Worm (Caenorhabditis elegans) whole organism, L3 larva: Measurements from ENCODE around the gene C09B9.1.
A peak's percentile ranks its signal among the peaks of the same experiment; 100 is the strongest.

Source experiments
- R02D3.7 ChIP-seq: fragments of 150-350 bp; optimal IDR thresholded peaks from 2 replicates; lab custom pipeline; 2014; ENCODE audit warnings: missing biosample characterization, missing genetic modification characterization
- ZK546.5 ChIP-seq: sonication (generic microtip); optimal IDR thresholded peaks from 2 replicates; lab custom pipeline; 2017; ENCODE audit warnings: missing biosample characterization, missing genetic modification characterization
- ceh-16 ChIP-seq: sonication (generic microtip); optimal IDR thresholded peaks from 2 replicates; lab custom pipeline; 2017; ENCODE audit warnings: missing biosample characterization, missing genetic modification characterization
- ceh-82 ChIP-seq: fragments of 150-350 bp; optimal IDR thresholded peaks from 2 replicates; lab custom pipeline; 2014; ENCODE audit warnings: missing biosample characterization, missing genetic modification characterization
- egl-27 ChIP-seq: sonication (generic microtip); optimal IDR thresholded peaks from 4 replicates; lab custom pipeline; 2017; ENCODE audit warnings: missing biosample characterization, missing genetic modification reagents, missing genetic modification characterization
- fkh-2 ChIP-seq: fragments of 150-350 bp; optimal IDR thresholded peaks from 2 replicates; lab custom pipeline; 2014; ENCODE audit warnings: missing biosample characterization, missing genetic modification reagents, missing genetic modification characterization
- lin-39 ChIP-seq: fragments of 150-350 bp; optimal IDR thresholded peaks from 2 replicates; lab custom pipeline; 2018; ENCODE audit warnings: missing biosample characterization, missing genetic modification reagents, missing genetic modification characterization
- nfya-1 ChIP-seq: sonication (generic microtip); optimal IDR thresholded peaks from 2 replicates; lab custom pipeline; 2017; ENCODE audit warnings: missing genetic modification characterization, mild to moderate bottlenecking, missing compliant biosample characterization, antibody characterized with exemption, moderate library complexity; ENCODE audit not compliant: insufficient read depth
- nhr-11 ChIP-seq: fragments of 150-350 bp; optimal IDR thresholded peaks from 2 replicates; lab custom pipeline; 2014; ENCODE audit warnings: missing biosample characterization, missing genetic modification characterization
- nhr-237 ChIP-seq: fragments of 150-350 bp; optimal IDR thresholded peaks from 2 replicates; lab custom pipeline; 2014; ENCODE audit warnings: missing biosample characterization, missing genetic modification characterization
- pqm-1 ChIP-seq: fragments of 150-350 bp; optimal IDR thresholded peaks from 2 replicates; lab custom pipeline; 2017; ENCODE audit warnings: missing biosample characterization, missing genetic modification characterization, inconsistent platforms
- sea-2 ChIP-seq: fragments of 150-350 bp; sonication (generic microtip); optimal IDR thresholded peaks from 4 replicates; lab custom pipeline; 2014; ENCODE audit warnings: missing biosample characterization, missing genetic modification reagents, missing genetic modification characterization
- tbx-2 ChIP-seq: sonication (generic microtip); optimal IDR thresholded peaks from 2 replicates; lab custom pipeline; 2016; ENCODE audit warnings: mild to moderate bottlenecking, missing genetic modification characterization, missing compliant biosample characterization
- unc-62 ChIP-seq: fragments of 150-350 bp; sonication (generic microtip); optimal IDR thresholded peaks from 4 replicates; lab custom pipeline; 2014; ENCODE audit warnings: missing biosample characterization, missing genetic modification reagents, missing genetic modification characterization

- TF ChIP-seq ceh-82 (no peak), tbx-2 (tag; lab: Kevin White, UChicago) (no peak), ZK546.5 (no peak), unc-62 (GFP tag; lab: Kevin White, UChicago) (no peak), nhr-237 (tag; lab: Kevin White, UChicago) (no peak), fkh-2 (tag; lab: Kevin White, UChicago) (no peak), lin-39 (tag; lab: Kevin White, UChicago) (no peak), ceh-16 (tag; lab: Kevin White, UChicago) (no peak), sea-2 (no peak), egl-27 (tag; lab: Kevin White, UChicago) (no peak), pqm-1 (no peak), nfya-1 (tag; lab: Kevin White, UChicago) (peak; percentile 54), nhr-11 (tag; lab: Kevin White, UChicago) (no peak), R02D3.7 (tag; lab: Kevin White, UChicago) (no peak)
These were observed 40.3 kb downstream of the C09B9.1 start for ce11 chrIV:5077918-5078317.
